Fruit fly (Drosophila melanogaster) whole organism, embryonic: Measurements from ENCODE around the gene fan.
A peak's percentile ranks its signal among the peaks of the same experiment; 100 is the strongest.

ENCODE experiments used
- Awh ChIP-seq: fragments of 200-800 bp; sonication (Bioruptor generic); IDR thresholded peaks from 2 replicates; pipeline ENCODE4, ENCODE4 v1.3.6; 2022; ENCODE audit warnings: missing biosample characterization, missing genetic modification characterization
- Bgb ChIP-seq: fragments of 200-800 bp; sonication (Bioruptor generic); IDR thresholded peaks from 2 replicates; pipeline ENCODE4 v1.3.6; 2022; ENCODE audit warnings: missing biosample characterization, missing genetic modification characterization; ENCODE audit not compliant: partially characterized antibody
- Blimp-1 ChIP-seq: fragments of 200-800 bp; sonication (Bioruptor generic); optimal IDR thresholded peaks from 3 replicates; lab custom pipeline; 2018; ENCODE audit warnings: missing biosample characterization, missing genetic modification characterization, mild to moderate bottlenecking, moderate library complexity, missing genetic modification reagents
- C15 ChIP-seq: fragments of 200-800 bp; sonication (Bioruptor generic); IDR thresholded peaks from 3 replicates; pipeline ENCODE4 v1.3.6; 2022; ENCODE audit warnings: missing biosample characterization, missing genetic modification characterization
- CG10274 ChIP-seq: fragments of 200-800 bp; sonication (Bioruptor generic); optimal IDR thresholded peaks from 3 replicates; lab custom pipeline; 2017; ENCODE audit warnings: missing biosample characterization, mild to moderate bottlenecking, missing genetic modification characterization
- CG10543 ChIP-seq: fragments of 200-800 bp; sonication (Bioruptor generic); optimal IDR thresholded peaks from 3 replicates; lab custom pipeline; 2017; ENCODE audit warnings: missing biosample characterization, mild to moderate bottlenecking, missing genetic modification characterization, moderate library complexity
- CG11456 ChIP-seq: fragments of 200-800 bp; sonication (Bioruptor generic); IDR thresholded peaks from 3 replicates; pipeline ENCODE4 v1.3.6; 2022; ENCODE audit warnings: missing biosample characterization, missing genetic modification characterization
- CG11504 ChIP-seq: fragments of 200-800 bp; sonication (Bioruptor generic); optimal IDR thresholded peaks from 3 replicates; lab custom pipeline; 2019; ENCODE audit warnings: missing biosample characterization, mild to moderate bottlenecking, missing genetic modification characterization, moderate library complexity
- CG13775 ChIP-seq: fragments of 200-800 bp; sonication (Bioruptor generic); optimal IDR thresholded peaks from 3 replicates; lab custom pipeline; 2017; ENCODE audit warnings: missing biosample characterization, mild to moderate bottlenecking, missing genetic modification characterization
- CG18619 ChIP-seq: fragments of 200-800 bp; sonication (Bioruptor generic); optimal IDR thresholded peaks from 3 replicates; lab custom pipeline; 2017; ENCODE audit warnings: missing biosample characterization, mild to moderate bottlenecking, missing genetic modification characterization
- CG34224 ChIP-seq: fragments of 200-800 bp; sonication (Bioruptor generic); IDR thresholded peaks from 3 replicates; pipeline ENCODE4 v1.3.6; 2022; ENCODE audit warnings: missing biosample characterization, missing genetic modification characterization; ENCODE audit not compliant: partially characterized antibody
- CG43689 ChIP-seq: fragments of 200-800 bp; sonication (Bioruptor generic); IDR thresholded peaks from 2 replicates; pipeline ENCODE4 v1.3.6; 2022; ENCODE audit warnings: missing biosample characterization, missing genetic modification characterization
- CG5953 ChIP-seq: fragments of 200-800 bp; sonication (Bioruptor generic); IDR thresholded peaks from 2 replicates; pipeline ENCODE4 v1.3.6; 2022; ENCODE audit warnings: missing biosample characterization, missing genetic modification characterization
- CG6689 ChIP-seq: fragments of 200-800 bp; sonication (Bioruptor generic); IDR thresholded peaks from 2 replicates; pipeline ENCODE4 v1.3.6; 2022; ENCODE audit warnings: missing biosample characterization, missing genetic modification characterization
- CG7357 ChIP-seq: fragments of 200-800 bp; sonication (Bioruptor generic); IDR thresholded peaks from 3 replicates; pipeline ENCODE4 v1.3.6; 2022; ENCODE audit warnings: missing biosample characterization, missing genetic modification characterization
- CG7963 ChIP-seq: fragments of 200-800 bp; sonication (Bioruptor generic); IDR thresholded peaks from 3 replicates; pipeline ENCODE4 v1.3.6; 2022; ENCODE audit warnings: missing biosample characterization, missing genetic modification characterization; ENCODE audit not compliant: partially characterized antibody
- CG8359 ChIP-seq: fragments of 200-800 bp; sonication (Bioruptor generic); optimal IDR thresholded peaks from 2 replicates; lab custom pipeline; 2017; ENCODE audit warnings: missing biosample characterization, mild to moderate bottlenecking, missing genetic modification characterization, borderline replicate concordance
- CG9727 ChIP-seq: fragments of 200-800 bp; sonication (Bioruptor generic); optimal IDR thresholded peaks from 3 replicates; lab custom pipeline; 2017; ENCODE audit warnings: missing biosample characterization, mild to moderate bottlenecking, missing genetic modification characterization
- Ets65A ChIP-seq: fragments of 200-800 bp; sonication (Bioruptor generic); peaks from one replicate; lab custom pipeline; 2016; ENCODE audit warnings: missing biosample characterization, missing genetic modification characterization
- Gug ChIP-seq: fragments of 200-800 bp; sonication (Bioruptor generic); IDR thresholded peaks from 4 replicates; pipeline ENCODE4 v1.3.6; 2022; ENCODE audit warnings: missing biosample characterization, missing genetic modification characterization
- H15 ChIP-seq: fragments of 200-800 bp; sonication (Bioruptor generic); IDR thresholded peaks from 3 replicates; pipeline ENCODE4 v1.3.6; 2022; ENCODE audit warnings: missing biosample characterization, missing genetic modification characterization
- HLHmδ ChIP-seq: fragments of 200-800 bp; sonication (Bioruptor generic); optimal IDR thresholded peaks from 2 replicates; lab custom pipeline; 2018; ENCODE audit warnings: missing biosample characterization, mild to moderate bottlenecking, missing genetic modification characterization, moderate library complexity
- Hr39 ChIP-seq: fragments of >200 bp; optimal IDR thresholded peaks from 2 replicates; lab custom pipeline; 2017
- Med ChIP-seq: fragments of 200-800 bp; sonication (Bioruptor generic); peaks from one replicate; lab custom pipeline; 2016; ENCODE audit warnings: missing biosample characterization, missing genetic modification characterization, mild to moderate bottlenecking, inconsistent platforms, moderate library complexity
- NC2β ChIP-seq: fragments of 200-800 bp; sonication (Bioruptor generic); optimal IDR thresholded peaks from 2 replicates; lab custom pipeline; 2016; ENCODE audit warnings: missing biosample characterization, missing genetic modification characterization
- Nf-YC ChIP-seq: fragments of 200-800 bp; optimal IDR thresholded peaks from 3 replicates; lab custom pipeline; 2019; ENCODE audit warnings: missing biosample characterization, mild to moderate bottlenecking, missing genetic modification characterization, moderate library complexity
- PHDP ChIP-seq: fragments of 200-800 bp; sonication (Bioruptor generic); optimal IDR thresholded peaks from 3 replicates; lab custom pipeline; 2018; ENCODE audit warnings: missing biosample characterization, mild to moderate bottlenecking, missing genetic modification characterization, moderate library complexity
- Pdp1 ChIP-seq, 2 experiments: fragments of 200-800 bp; sonication (Bioruptor generic); optimal IDR thresholded peaks; 3 replicates each; lab custom pipeline; 2016; ENCODE audit warnings: missing biosample characterization in 2 of 2, missing genetic modification characterization in 2 of 2, mild to moderate bottlenecking in 1 of 2, moderate library complexity in 1 of 2
- al ChIP-seq: fragments of 200-800 bp; sonication (Bioruptor generic); IDR thresholded peaks from 2 replicates; pipeline ENCODE4 v1.3.6; 2022; ENCODE audit warnings: missing biosample characterization, missing genetic modification characterization
- crol ChIP-seq: fragments of 200-800 bp; sonication (Bioruptor generic); IDR thresholded peaks from 2 replicates; pipeline ENCODE4 v1.3.6; 2022; ENCODE audit warnings: missing biosample characterization, missing genetic modification characterization
- dm ChIP-seq: fragments of 200-800 bp; sonication (Bioruptor generic); optimal IDR thresholded peaks from 3 replicates; lab custom pipeline; 2016; ENCODE audit warnings: missing biosample characterization, missing genetic modification characterization
- ems ChIP-seq: fragments of 200-800 bp; sonication (Bioruptor generic); optimal IDR thresholded peaks from 3 replicates; lab custom pipeline; 2016; ENCODE audit warnings: missing biosample characterization, missing genetic modification characterization
- exex ChIP-seq: fragments of 200-800 bp; sonication (Bioruptor generic); optimal IDR thresholded peaks from 4 replicates; lab custom pipeline; 2018; ENCODE audit warnings: missing biosample characterization, mild to moderate bottlenecking, missing genetic modification characterization, moderate library complexity
- hkb ChIP-seq, 2 experiments: fragments of 200-800 bp in 1 of 2; fragments of >200 bp in 1 of 2; sonication (Bioruptor generic) in 1 of 2; IDR thresholded peaks in 1 of 2; optimal IDR thresholded peaks in 1 of 2; 2 replicates each; pipeline versions ENCODE4 v1.3.6 to Lab custom; 2017 to 2022; ENCODE audit warnings: missing biosample characterization in 1 of 2, missing genetic modification characterization in 1 of 2
- kah ChIP-seq: fragments of 200-800 bp; sonication (Bioruptor generic); optimal IDR thresholded peaks from 2 replicates; lab custom pipeline; 2018; ENCODE audit warnings: missing biosample characterization, mild to moderate bottlenecking, missing genetic modification characterization
- kay ChIP-seq: fragments of 200-800 bp; sonication (Bioruptor generic); optimal IDR thresholded peaks from 2 replicates; lab custom pipeline; 2016; ENCODE audit warnings: missing biosample characterization, missing genetic modification characterization
- lmd ChIP-seq: fragments of 200-800 bp; sonication (Bioruptor generic); IDR thresholded peaks from 2 replicates; pipeline ENCODE4 v1.3.6; 2022; ENCODE audit warnings: missing biosample characterization, missing genetic modification characterization
- lola ChIP-seq, 3 experiments: fragments of >200 bp in 2 of 3; fragments of 200-800 bp in 1 of 3; sonication (Bioruptor generic) in 1 of 3; optimal IDR thresholded peaks; 2 replicates each; lab custom pipeline; 2017 to 2019; ENCODE audit warnings: missing biosample characterization in 3 of 3, missing genetic modification characterization in 3 of 3, mild to moderate bottlenecking in 1 of 3, moderate library complexity in 1 of 3
- otp ChIP-seq: fragments of 200-800 bp; sonication (Bioruptor generic); IDR thresholded peaks from 3 replicates; pipeline ENCODE4, ENCODE4 v1.3.6; 2022; ENCODE audit warnings: missing biosample characterization, missing genetic modification characterization
- row ChIP-seq: fragments of 200-800 bp; sonication (Bioruptor generic); IDR thresholded peaks from 3 replicates; pipeline ENCODE4 v1.3.6; 2022; ENCODE audit warnings: missing biosample characterization, missing genetic modification characterization
- sens ChIP-seq: fragments of 200-800 bp; sonication (Bioruptor generic); peaks from one replicate; lab custom pipeline; 2016; ENCODE audit warnings: missing biosample characterization, missing genetic modification characterization
- slbo ChIP-seq: fragments of 200-800 bp; sonication (Bioruptor generic); IDR thresholded peaks from 2 replicates; pipeline ENCODE4 v1.3.6; 2022; ENCODE audit warnings: missing biosample characterization, missing genetic modification characterization
- sug ChIP-seq: fragments of 200-800 bp; optimal IDR thresholded peaks from 2 replicates; lab custom pipeline; 2019; ENCODE audit warnings: missing biosample characterization, mild to moderate bottlenecking, missing genetic modification characterization, moderate library complexity
- vvl ChIP-seq: fragments of 200-800 bp; sonication (Bioruptor generic); IDR thresholded peaks from 2 replicates; pipeline ENCODE4 v1.3.6; 2022; ENCODE audit warnings: missing biosample characterization, missing genetic modification characterization

Gene fan

DNA sequence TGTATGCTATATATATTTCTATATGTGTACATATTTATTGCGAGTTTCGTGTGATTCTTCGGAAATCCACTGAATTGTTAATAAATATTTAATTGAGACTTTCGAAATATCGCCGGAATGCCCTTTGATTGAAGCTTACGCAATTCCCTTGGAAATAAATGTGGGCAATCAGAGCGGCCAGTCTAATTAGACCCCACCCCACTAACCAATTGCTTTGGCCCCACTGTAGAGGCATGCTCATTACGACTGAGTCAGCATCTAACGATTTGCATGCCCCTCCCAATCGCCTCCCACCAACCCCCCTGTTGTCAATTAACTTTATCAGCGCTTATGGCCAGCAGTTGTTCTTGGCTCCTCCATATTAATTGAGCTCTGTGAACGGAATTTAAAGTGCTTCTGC, 7.9 kb downstream of the fan start:
- no peak for TF ChIP-seq exex
- TF ChIP-seq Pdp1 (GFP tag; optimal IDR thresholded peaks at IDR 0.05; lab: Kevin White, UChicago): peak in 1 of 2 experiments; percentile 76
- 0 out of 3 replicates have a peak, but pooled peaks have one; percentile 10 for TF ChIP-seq CG7357 (GFP tag; lab: Robert Waterston, UW)
- TF ChIP-seq CG13775 (GFP tag; lab: Kevin White, UChicago): no peak
- TF ChIP-seq Blimp-1: no peak
- 0 out of 3 replicates have a peak, but pooled peaks have one; percentile 12 for TF ChIP-seq CG34224 (GFP tag; lab: Robert Waterston, UW)
- TF ChIP-seq row (GFP tag; lab: Robert Waterston, UW): 0 out of 3 replicates have a peak, but pooled peaks have one; percentile 19
- TF ChIP-seq Nf-YC (tag; lab: Kevin White, UChicago): no peak
- no peak for TF ChIP-seq CG9727 (GFP tag; lab: Kevin White, UChicago)
- TF ChIP-seq C15 (GFP tag; lab: Robert Waterston, UW): no peak
- TF ChIP-seq H15: no peak
- TF ChIP-seq Med (GFP tag; lab: Kevin White, UChicago): peak; percentile 74
- no peak for TF ChIP-seq lmd (GFP tag; lab: Robert Waterston, UW)
- peak; percentile 31 for TF ChIP-seq sug (tag; lab: Kevin White, UChicago)
- TF ChIP-seq kah: no peak
- no peak for TF ChIP-seq CG11504
- no peak for TF ChIP-seq ems (GFP tag; lab: Kevin White, UChicago)
- TF ChIP-seq CG7963 (GFP tag; lab: Robert Waterston, UW): no peak
- no peak for TF ChIP-seq CG5953
- 0 out of 4 replicates have a peak, but pooled peaks have one; percentile 15 for TF ChIP-seq Gug
- TF ChIP-seq Hr39 (lab: Kevin White, UChicago): no peak
- no peak for TF ChIP-seq al (GFP tag; lab: Robert Waterston, UW)
- TF ChIP-seq slbo (GFP tag; lab: Robert Waterston, UW): peak; percentile 48; the same call in 1 of the 2 replicates
- TF ChIP-seq lola (GFP tag; optimal IDR thresholded peaks at IDR 0.05; lab: Kevin White, UChicago): no peak
- TF ChIP-seq CG18619 (GFP tag; lab: Kevin White, UChicago): no peak
- TF ChIP-seq PHDP (tag; lab: Kevin White, UChicago): no peak
- no peak for TF ChIP-seq Awh (GFP tag; lab: Robert Waterston, UW)
- no peak for TF ChIP-seq HLHmδ (GFP tag; lab: Kevin White, UChicago)
- TF ChIP-seq sens (GFP tag; lab: Kevin White, UChicago): peak; percentile 73
- peak; percentile 43 for TF ChIP-seq Bgb (GFP tag; lab: Robert Waterston, UW)
- no peak for TF ChIP-seq CG8359 (GFP tag; lab: Kevin White, UChicago)
- TF ChIP-seq vvl: no peak
- no peak for TF ChIP-seq dm (GFP tag; lab: Kevin White, UChicago)
- TF ChIP-seq CG6689 (GFP tag; lab: Robert Waterston, UW): no peak
- peak; percentile 47 for TF ChIP-seq kay
- TF ChIP-seq CG11456 (GFP tag; lab: Robert Waterston, UW): no peak
- no peak for TF ChIP-seq hkb (optimal IDR thresholded peaks at IDR 0.05; lab: Kevin White, UChicago)
- TF ChIP-seq hkb (GFP tag; IDR thresholded peaks at IDR 0.05; lab: Robert Waterston, UW): 0 out of 2 replicates have a peak, but pooled peaks have one; percentile 15
- TF ChIP-seq NC2β (GFP tag; lab: Kevin White, UChicago): no peak
- no peak for TF ChIP-seq CG43689 (GFP tag; lab: Robert Waterston, UW)
- TF ChIP-seq CG10543: peak; percentile 18
- TF ChIP-seq CG10274 (GFP tag; lab: Kevin White, UChicago): no peak
- TF ChIP-seq otp: 0 out of 3 replicates have a peak, but pooled peaks have one; percentile 12
- TF ChIP-seq crol: peak; percentile 27
- TF ChIP-seq Ets65A (GFP tag; lab: Kevin White, UChicago): peak; percentile 13
